Fruit fly (Drosophila melanogaster) whole organism, prepupa: ENCODE measurements around the gene Hsp110.

Source experiments
- CG16779 ChIP-seq: fragments of 200-800 bp; sonication (Bioruptor generic); optimal IDR thresholded peaks from 3 replicates; lab custom pipeline; 2017; ENCODE audit warnings: missing biosample characterization, mild to moderate bottlenecking, missing genetic modification characterization
- Hr38 ChIP-seq: sonication (Bioruptor generic); optimal IDR thresholded peaks from 2 replicates; lab custom pipeline; 2016; ENCODE audit warnings: missing biosample characterization, missing genetic modification characterization
- OdsH ChIP-seq: fragments of 200-800 bp; sonication (Bioruptor generic); optimal IDR thresholded peaks from 3 replicates; lab custom pipeline; 2016; ENCODE audit warnings: missing biosample characterization, missing genetic modification characterization

DNA sequence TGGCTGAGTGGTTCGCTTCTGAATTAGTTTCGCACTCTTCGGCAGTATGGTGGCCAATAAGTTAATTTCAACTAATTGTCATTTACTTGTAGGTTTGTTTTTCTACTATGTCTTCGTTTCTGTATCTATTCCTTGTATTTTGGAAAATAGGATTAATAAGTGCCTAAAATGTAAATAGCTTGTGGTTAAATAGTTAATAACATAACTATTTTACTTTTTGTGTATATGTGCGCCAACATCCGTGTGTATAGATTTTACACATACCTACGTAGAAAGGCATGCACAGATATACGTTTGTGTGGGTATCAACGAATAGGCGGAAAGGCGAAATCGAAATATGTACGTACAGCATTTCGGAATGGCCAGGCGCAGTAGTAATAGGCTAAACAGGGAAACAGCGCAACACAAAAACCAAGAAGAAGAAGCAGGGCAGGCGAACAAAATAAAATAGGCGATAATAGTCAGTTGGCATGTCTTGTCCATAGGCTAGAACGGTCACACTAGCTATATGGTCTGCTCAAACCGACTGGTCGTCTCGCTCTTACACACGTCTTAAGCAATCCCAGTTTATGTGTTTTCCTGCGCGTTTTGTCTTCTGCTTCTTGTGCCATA, 34.2 kb upstream of the Hsp110 start:
- TF ChIP-seq CG16779 (no peak), Hr38 (GFP tag; lab: Kevin White, UChicago) (no peak), OdsH (no peak)
